Worm (Caenorhabditis elegans): ENCODE data around the gene srx-1.

DNA sequence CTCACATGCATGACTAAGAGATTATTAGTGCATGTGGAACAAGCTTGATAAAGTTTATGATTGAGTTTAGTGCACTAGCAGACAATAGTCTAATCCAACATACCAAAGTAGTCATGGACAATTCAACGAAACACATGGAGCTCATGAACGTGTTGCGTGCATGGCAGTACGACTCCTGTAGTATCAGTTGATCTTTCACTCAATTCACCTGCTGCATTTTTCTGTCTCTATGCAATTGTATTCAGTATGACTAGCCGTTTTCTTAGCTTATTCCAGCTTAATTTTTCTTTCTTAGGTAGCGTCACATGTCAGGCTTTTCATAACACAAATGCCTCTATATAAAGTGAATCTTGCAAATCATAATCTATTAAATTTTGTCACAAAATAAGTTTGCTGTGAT lies at the start of gene srx-1:
- TF ChIP-seq jun-1 (tag; optimal IDR thresholded peaks at IDR 0.05) (no peak), unc-62 (GFP tag; optimal IDR thresholded peaks at IDR 0.05 in 1 of 2) (peak in 1 of 2 experiments; percentile 98), unc-62 (tag; optimal IDR thresholded peaks at IDR 0.05) (no peak), mxl-3 (GFP tag; optimal IDR thresholded peaks at IDR 0.05) (no peak), nhr-237 (tag; optimal IDR thresholded peaks at IDR 0.05) (no peak), aly-2 (tag; optimal IDR thresholded peaks at IDR 0.05) (no peak), nhr-28 (tag; optimal IDR thresholded peaks at IDR 0.05) (no peak), ztf-11 (tag; optimal IDR thresholded peaks at IDR 0.05) (no peak), nhr-11 (tag; optimal IDR thresholded peaks at IDR 0.05) (no peak)
